Worm (Caenorhabditis elegans): ENCODE results near the gene msp-36.

- TF ChIP-seq ama-1 (optimal IDR thresholded peaks at IDR 0.05) (no peak), ZK546.5 (tag; optimal IDR thresholded peaks at IDR 0.05) (no peak), fos-1 (tag; optimal IDR thresholded peaks at IDR 0.05) (peak; percentile 61), ceh-16 (tag; optimal IDR thresholded peaks at IDR 0.05) (no peak), nhr-10 (tag; optimal IDR thresholded peaks at IDR 0.05) (no peak), sma-3 (GFP tag; optimal IDR thresholded peaks at IDR 0.05) (no peak), ztf-4 (tag; optimal IDR thresholded peaks at IDR 0.05) (no peak), gmeb-1 (tag; optimal IDR thresholded peaks at IDR 0.05) (no peak), elt-1 (tag; optimal IDR thresholded peaks at IDR 0.05) (no peak), zag-1 (tag; optimal IDR thresholded peaks at IDR 0.05) (no peak), mdl-1 (tag; optimal IDR thresholded peaks at IDR 0.05) (no peak), nhr-237 (tag; optimal IDR thresholded peaks at IDR 0.05) (no peak)
Measured at ce11 chrIV:10066456-10066855, 28.8 kb upstream of the msp-36 start.

Measured in whole organism, L2 larva.